Fruit fly (Drosophila melanogaster) whole organism, prepupa: ENCODE results near the gene CG10793.

Experiments
- Blimp-1 ChIP-seq: fragments of 200-800 bp; sonication (Bioruptor generic); optimal IDR thresholded peaks from 3 replicates; lab custom pipeline; 2017; ENCODE audit warnings: missing biosample characterization, missing genetic modification characterization, mild to moderate bottlenecking, moderate library complexity, missing genetic modification reagents
- CG10631 ChIP-seq: fragments of 200-800 bp; sonication (Bioruptor generic); optimal IDR thresholded peaks from 2 replicates; lab custom pipeline; 2016; ENCODE audit warnings: missing biosample characterization, missing genetic modification characterization
- CG11294 ChIP-seq: fragments of 200-800 bp; sonication (Bioruptor generic); IDR thresholded peaks from 2 replicates; pipeline ENCODE4 v1.3.6; 2022; ENCODE audit warnings: missing biosample characterization, missing genetic modification characterization
- CG11762 ChIP-seq: fragments of 200-800 bp; sonication (Bioruptor generic); optimal IDR thresholded peaks from 3 replicates; lab custom pipeline; 2016; ENCODE audit warnings: missing biosample characterization, missing genetic modification characterization; ENCODE audit not compliant: insufficient read depth
- CG11902 ChIP-seq: fragments of 200-800 bp; sonication (Bioruptor generic); optimal IDR thresholded peaks from 3 replicates; lab custom pipeline; 2016; ENCODE audit warnings: missing biosample characterization, missing genetic modification characterization
- CG1621 ChIP-seq: fragments of 200-800 bp; sonication (Bioruptor generic); optimal IDR thresholded peaks from 3 replicates; lab custom pipeline; 2018; ENCODE audit warnings: missing biosample characterization, mild to moderate bottlenecking, missing genetic modification characterization
- CG16779 ChIP-seq: fragments of 200-800 bp; sonication (Bioruptor generic); optimal IDR thresholded peaks from 3 replicates; lab custom pipeline; 2017; ENCODE audit warnings: missing biosample characterization, mild to moderate bottlenecking, missing genetic modification characterization
- CG3032 ChIP-seq: fragments of 200-800 bp; optimal IDR thresholded peaks from 2 replicates; lab custom pipeline; 2019; ENCODE audit warnings: missing biosample characterization, mild to moderate bottlenecking, missing genetic modification characterization, moderate library complexity
- CG31627 ChIP-seq: fragments of 200-800 bp; sonication (Bioruptor generic); optimal IDR thresholded peaks from 3 replicates; lab custom pipeline; 2016; ENCODE audit warnings: missing biosample characterization, missing genetic modification characterization
- CG32006 ChIP-seq: fragments of 200-800 bp; sonication (Bioruptor generic); optimal IDR thresholded peaks from 3 replicates; lab custom pipeline; 2017; ENCODE audit warnings: missing biosample characterization, mild to moderate bottlenecking, missing genetic modification characterization
- CG34406 ChIP-seq: fragments of 200-800 bp; sonication (Bioruptor generic); optimal IDR thresholded peaks from 3 replicates; lab custom pipeline; 2016; ENCODE audit warnings: missing biosample characterization, missing genetic modification characterization
- CG3919 ChIP-seq: fragments of 200-800 bp; sonication (Bioruptor generic); optimal IDR thresholded peaks from 3 replicates; lab custom pipeline; 2016; ENCODE audit warnings: missing biosample characterization, missing genetic modification characterization
- CG4318 ChIP-seq: fragments of 200-800 bp; sonication (Bioruptor generic); optimal IDR thresholded peaks from 3 replicates; lab custom pipeline; 2017; ENCODE audit warnings: missing biosample characterization, mild to moderate bottlenecking, missing genetic modification characterization
- CG6163 ChIP-seq: fragments of 200-800 bp; sonication (Bioruptor generic); IDR thresholded peaks from 3 replicates; pipeline ENCODE4 v1.3.6; 2022; ENCODE audit warnings: missing biosample characterization, missing genetic modification characterization
- CG6276 ChIP-seq: fragments of 200-800 bp; sonication (Bioruptor generic); optimal IDR thresholded peaks from 2 replicates; lab custom pipeline; 2017; ENCODE audit warnings: missing biosample characterization, mild to moderate bottlenecking, missing genetic modification characterization
- CG6792 ChIP-seq: fragments of 200-800 bp; sonication (Bioruptor generic); optimal IDR thresholded peaks from 3 replicates; lab custom pipeline; 2016; ENCODE audit warnings: missing biosample characterization, missing genetic modification characterization
- CG6854 ChIP-seq: fragments of 200-800 bp; sonication (Bioruptor generic); optimal IDR thresholded peaks from 2 replicates; lab custom pipeline; 2017; ENCODE audit warnings: missing biosample characterization, mild to moderate bottlenecking, missing genetic modification characterization
- CG7368 ChIP-seq: fragments of 200-800 bp; sonication (Bioruptor generic); optimal IDR thresholded peaks from 3 replicates; lab custom pipeline; 2016; ENCODE audit warnings: missing biosample characterization, missing genetic modification characterization
- CG8119 ChIP-seq: fragments of 200-800 bp; sonication (Bioruptor generic); IDR thresholded peaks from 3 replicates; pipeline ENCODE4 v1.3.6; 2022; ENCODE audit warnings: missing biosample characterization, missing genetic modification characterization
- CG8319 ChIP-seq: fragments of 200-800 bp; sonication (Bioruptor generic); optimal IDR thresholded peaks from 3 replicates; lab custom pipeline; 2016; ENCODE audit warnings: missing biosample characterization, missing genetic modification characterization
- CG8632 ChIP-seq: fragments of 200-800 bp; sonication (Bioruptor generic); optimal IDR thresholded peaks from 3 replicates; lab custom pipeline; 2016; ENCODE audit warnings: missing biosample characterization, missing genetic modification characterization
- CG9139 ChIP-seq: fragments of 200-800 bp; sonication (Bioruptor generic); optimal IDR thresholded peaks from 3 replicates; lab custom pipeline; 2017; ENCODE audit warnings: missing biosample characterization, mild to moderate bottlenecking, missing genetic modification characterization
- Eip75B ChIP-seq: fragments of 200-800 bp; sonication (Bioruptor generic); optimal IDR thresholded peaks from 3 replicates; lab custom pipeline; 2016; ENCODE audit warnings: missing biosample characterization, missing genetic modification characterization
- Eip93F ChIP-seq: fragments of 200-800 bp; sonication (Bioruptor generic); optimal IDR thresholded peaks from 2 replicates; lab custom pipeline; 2016; ENCODE audit warnings: missing biosample characterization, mild to moderate bottlenecking, missing genetic modification characterization
- Ets96B ChIP-seq: fragments of 200-800 bp; optimal IDR thresholded peaks from 2 replicates; lab custom pipeline; 2019; ENCODE audit warnings: missing biosample characterization, mild to moderate bottlenecking, missing genetic modification characterization, moderate library complexity
- Gug ChIP-seq: fragments of 200-800 bp; sonication (Bioruptor generic); IDR thresholded peaks from 2 replicates; pipeline ENCODE4 v1.3.6; 2022; ENCODE audit warnings: missing biosample characterization, missing genetic modification characterization
- Hr39 ChIP-seq: fragments of 200-800 bp; sonication (Bioruptor generic); optimal IDR thresholded peaks from 2 replicates; lab custom pipeline; 2016; ENCODE audit warnings: missing biosample characterization, missing genetic modification characterization
- Lpt ChIP-seq: fragments of 200-800 bp; sonication (Bioruptor generic); optimal IDR thresholded peaks from 3 replicates; lab custom pipeline; 2016; ENCODE audit warnings: missing biosample characterization, missing genetic modification characterization
- Met ChIP-seq: fragments of 200-800 bp; sonication (Bioruptor generic); optimal IDR thresholded peaks from 3 replicates; lab custom pipeline; 2016; ENCODE audit warnings: missing biosample characterization, missing genetic modification characterization
- OdsH ChIP-seq: fragments of 200-800 bp; sonication (Bioruptor generic); optimal IDR thresholded peaks from 3 replicates; lab custom pipeline; 2016; ENCODE audit warnings: missing biosample characterization, missing genetic modification characterization
- Smox ChIP-seq: fragments of 200-800 bp; sonication (Bioruptor generic); optimal IDR thresholded peaks from 3 replicates; lab custom pipeline; 2016; ENCODE audit warnings: missing biosample characterization, missing genetic modification characterization
- Sox102F ChIP-seq: fragments of 200-800 bp; sonication (Bioruptor generic); optimal IDR thresholded peaks from 2 replicates; lab custom pipeline; 2016; ENCODE audit warnings: missing biosample characterization, mild to moderate bottlenecking, missing genetic modification characterization
- Sox14 ChIP-seq: fragments of 200-800 bp; sonication (Bioruptor generic); optimal IDR thresholded peaks from 3 replicates; lab custom pipeline; 2016; ENCODE audit warnings: missing biosample characterization, missing genetic modification characterization
- Sox15 ChIP-seq: fragments of 200-800 bp; sonication (Bioruptor generic); optimal IDR thresholded peaks from 3 replicates; lab custom pipeline; 2016; ENCODE audit warnings: missing biosample characterization, missing genetic modification characterization
- acj6 ChIP-seq: fragments of 200-800 bp; sonication (Bioruptor generic); optimal IDR thresholded peaks from 3 replicates; lab custom pipeline; 2016; ENCODE audit warnings: missing biosample characterization, missing genetic modification characterization
- dac ChIP-seq: fragments of 200-800 bp; sonication (Bioruptor generic); optimal IDR thresholded peaks from 2 replicates; lab custom pipeline; 2017; ENCODE audit warnings: missing biosample characterization, mild to moderate bottlenecking, missing genetic modification characterization
- esn ChIP-seq: fragments of 200-800 bp; sonication (Bioruptor generic); optimal IDR thresholded peaks from 2 replicates; lab custom pipeline; 2016; ENCODE audit warnings: missing biosample characterization, mild to moderate bottlenecking, missing genetic modification characterization, moderate library complexity
- fd85E ChIP-seq: fragments of 200-800 bp; sonication (Bioruptor generic); optimal IDR thresholded peaks from 3 replicates; lab custom pipeline; 2016; ENCODE audit warnings: missing biosample characterization, missing genetic modification characterization
- fkh ChIP-seq: fragments of 200-800 bp; sonication (Bioruptor generic); optimal IDR thresholded peaks from 3 replicates; lab custom pipeline; 2017; ENCODE audit warnings: missing biosample characterization, mild to moderate bottlenecking, missing genetic modification characterization, moderate library complexity
- lz ChIP-seq: fragments of 200-800 bp; sonication (Bioruptor generic); optimal IDR thresholded peaks from 3 replicates; lab custom pipeline; 2016; ENCODE audit warnings: missing biosample characterization, missing genetic modification characterization
- net ChIP-seq: fragments of 200-800 bp; sonication (Bioruptor generic); optimal IDR thresholded peaks from 3 replicates; lab custom pipeline; 2016; ENCODE audit warnings: missing biosample characterization, missing genetic modification characterization
- pdm3 ChIP-seq: fragments of 200-800 bp; sonication (Bioruptor generic); optimal IDR thresholded peaks from 3 replicates; lab custom pipeline; 2016; ENCODE audit warnings: missing biosample characterization, missing genetic modification characterization
- salr ChIP-seq, 2 experiments: fragments of 200-800 bp; sonication (Bioruptor generic); optimal IDR thresholded peaks; 3 replicates each; lab custom pipeline; 2016 to 2018; ENCODE audit warnings: missing biosample characterization in 2 of 2, missing genetic modification characterization in 2 of 2, mild to moderate bottlenecking in 1 of 2
- spab ChIP-seq: fragments of 200-800 bp; sonication (Bioruptor generic); optimal IDR thresholded peaks from 2 replicates; lab custom pipeline; 2017; ENCODE audit warnings: missing biosample characterization, mild to moderate bottlenecking, missing genetic modification characterization, missing genetic modification reagents
- ss ChIP-seq, 2 experiments: fragments of 200-800 bp; sonication (Bioruptor generic); optimal IDR thresholded peaks; 2 replicates in 1 of 2; 3 replicates in 1 of 2; lab custom pipeline; 2017 to 2018; ENCODE audit warnings: mild to moderate bottlenecking in 2 of 2, missing biosample characterization in 2 of 2, missing genetic modification characterization in 2 of 2, moderate library complexity in 1 of 2
- svp ChIP-seq: fragments of 200-800 bp; sonication (Bioruptor generic); peaks from one replicate; lab custom pipeline; 2016; ENCODE audit warnings: missing biosample characterization, missing genetic modification characterization
- topi ChIP-seq: fragments of 200-800 bp; sonication (Bioruptor generic); optimal IDR thresholded peaks from 3 replicates; lab custom pipeline; 2016; ENCODE audit warnings: missing biosample characterization, missing genetic modification characterization
- vri ChIP-seq: fragments of 200-800 bp; sonication (Bioruptor generic); optimal IDR thresholded peaks from 3 replicates; lab custom pipeline; 2016; ENCODE audit warnings: missing biosample characterization, mild to moderate bottlenecking, missing genetic modification characterization

CG10793 gene

DNA sequence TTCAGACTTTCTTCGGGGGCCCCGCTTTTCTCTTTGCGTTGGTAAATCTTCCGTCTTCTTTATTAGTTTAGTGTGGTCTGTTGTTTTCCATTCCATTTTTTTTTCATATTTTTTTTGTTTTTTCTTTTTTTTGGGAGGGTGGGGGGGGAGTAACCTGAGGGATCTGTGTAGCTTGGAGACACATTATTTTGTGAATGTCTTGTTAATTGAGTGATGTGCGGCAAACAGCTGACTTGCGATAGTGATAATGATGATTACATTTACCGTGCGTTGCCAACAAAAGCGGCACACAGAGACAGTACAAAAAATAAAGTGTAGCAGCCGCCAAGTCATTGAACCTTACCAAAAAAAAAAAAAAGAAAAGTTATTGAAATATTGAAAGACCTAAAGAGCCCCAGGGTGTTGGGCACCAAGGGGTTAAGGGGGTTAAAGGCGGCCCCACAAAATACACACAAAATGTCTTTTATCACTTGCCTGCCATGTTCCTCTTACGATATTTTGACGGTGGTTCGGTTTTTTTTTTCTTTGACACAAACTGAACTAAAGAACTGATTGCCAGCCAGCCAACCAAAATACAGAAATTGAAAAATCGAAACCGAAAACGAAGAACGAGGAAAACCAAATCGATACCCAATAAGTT lies 33.5 kb upstream of the CG10793 start:
- TF ChIP-seq CG1621 (tag; lab: Kevin White, UChicago) = no peak
- no peak for TF ChIP-seq OdsH (GFP tag; lab: Kevin White, UChicago)
- TF ChIP-seq fkh (GFP tag; lab: Kevin White, UChicago) = peak; percentile 20

dm6 chrX:3346643-3347109 lies 30.5 kb upstream of the CG10793 start:
- TF ChIP-seq acj6 (GFP tag; lab: Kevin White, UChicago) = peak; percentile 77
- peak; percentile 55 for TF ChIP-seq Eip75B (GFP tag; lab: Kevin White, UChicago)
- peak; percentile 93 for TF ChIP-seq esn
- peak; percentile 80 to 81 for TF ChIP-seq ss (GFP tag; optimal IDR thresholded peaks at IDR 0.05; lab: Kevin White, UChicago)
- peak; percentile 83 for TF ChIP-seq vri
- peak; percentile 47 for TF ChIP-seq CG11902
- peak; percentile 81 for TF ChIP-seq Met (GFP tag; lab: Kevin White, UChicago)
- TF ChIP-seq svp = peak; percentile 89
- TF ChIP-seq Eip93F (GFP tag; lab: Kevin White, UChicago) = peak; percentile 86
- peak; percentile 54 for TF ChIP-seq net (GFP tag; lab: Kevin White, UChicago)
- no peak for TF ChIP-seq CG3032 (tag; lab: Kevin White, UChicago)
- peak; percentile 80 for TF ChIP-seq Smox (GFP tag; lab: Kevin White, UChicago)
- peak; percentile 35 for TF ChIP-seq Ets96B (tag; lab: Kevin White, UChicago)
- TF ChIP-seq Lpt (GFP tag; lab: Kevin White, UChicago) = peak; percentile 67
- no peak for TF ChIP-seq CG11294 (GFP tag; lab: Robert Waterston, UW)
- TF ChIP-seq CG8119 = peak; percentile 65
- TF ChIP-seq Blimp-1 (GFP tag; lab: Kevin White, UChicago) = peak; percentile 85
- TF ChIP-seq CG9139 (GFP tag; lab: Kevin White, UChicago) = peak; percentile 83
- peak; percentile 82 for TF ChIP-seq CG8632 (GFP tag; lab: Kevin White, UChicago)
- TF ChIP-seq CG6163 (GFP tag; lab: Robert Waterston, UW) = peak; percentile 76
- peak; percentile 1 for TF ChIP-seq CG16779 (tag; lab: Kevin White, UChicago)
- peak; percentile 65 for TF ChIP-seq Hr39
- TF ChIP-seq salr (GFP tag; optimal IDR thresholded peaks at IDR 0.05; lab: Kevin White, UChicago) = peak in 1 of 2 experiments; percentile 37
- peak; percentile 62 for TF ChIP-seq Sox14 (GFP tag; lab: Kevin White, UChicago)
- peak; percentile 60 for TF ChIP-seq CG11762
- peak; percentile 69 for TF ChIP-seq CG6854 (GFP tag; lab: Kevin White, UChicago)
- peak; percentile 61 for TF ChIP-seq pdm3 (GFP tag; lab: Kevin White, UChicago)
- peak; percentile 58 for TF ChIP-seq spab (GFP tag; lab: Kevin White, UChicago)
- TF ChIP-seq Sox102F = peak; percentile 86
- no peak for TF ChIP-seq CG4318 (GFP tag; lab: Kevin White, UChicago)
- peak; percentile 80 for TF ChIP-seq OdsH (GFP tag; lab: Kevin White, UChicago)
- peak; percentile 77 for TF ChIP-seq CG10631 (GFP tag; lab: Kevin White, UChicago)
- no peak for TF ChIP-seq CG7368 (GFP tag; lab: Kevin White, UChicago)
- no peak for TF ChIP-seq dac (GFP tag; lab: Kevin White, UChicago)
- no peak for TF ChIP-seq fkh (GFP tag; lab: Kevin White, UChicago)
- peak; percentile 51 for TF ChIP-seq CG32006 (GFP tag; lab: Kevin White, UChicago)
- TF ChIP-seq lz = peak; percentile 78
- TF ChIP-seq CG3919 (GFP tag; lab: Kevin White, UChicago) = peak; percentile 75
- TF ChIP-seq CG31627 (GFP tag; lab: Kevin White, UChicago) = peak; percentile 60
- TF ChIP-seq CG6792 (GFP tag; lab: Kevin White, UChicago) = peak; percentile 82
- peak; percentile 27 for TF ChIP-seq CG6276 (GFP tag; lab: Kevin White, UChicago)
- no peak for TF ChIP-seq fd85E
- TF ChIP-seq Sox15 (GFP tag; lab: Kevin White, UChicago) = peak; percentile 51
- peak; percentile 80 for TF ChIP-seq topi (GFP tag; lab: Kevin White, UChicago)
- peak; percentile 86 for TF ChIP-seq CG34406 (GFP tag; lab: Kevin White, UChicago)
- TF ChIP-seq Gug = no peak; the same call in 1 of the 2 replicates
- TF ChIP-seq CG8319 = peak; percentile 51
